Worm (Caenorhabditis elegans) whole organism, L4/young adult: Measurements from ENCODE around the gene fis-2.
"Not testable (repeated sequence)": the region's sequence is repeated elsewhere in the genome, so short reads cannot be mapped to it uniquely, and the experiment has no call there.

Source experiments
- W03F9.2 ChIP-seq: fragments of 150-350 bp; optimal IDR thresholded peaks from 2 replicates; lab custom pipeline; 2014; ENCODE audit warnings: missing biosample characterization, missing genetic modification characterization
- dao-5 ChIP-seq: sonication (generic microtip); optimal IDR thresholded peaks from 2 replicates; lab custom pipeline; 2016; ENCODE audit warnings: missing genotype, missing genetic modification characterization, moderate library complexity, missing compliant biosample characterization
- him-1 ChIP-seq: sonication (generic microtip); optimal IDR thresholded peaks from 2 replicates; lab custom pipeline; 2016; ENCODE audit warnings: missing genotype, missing genetic modification reagents, missing genetic modification characterization, missing compliant biosample characterization

fis-2 gene

DNA sequence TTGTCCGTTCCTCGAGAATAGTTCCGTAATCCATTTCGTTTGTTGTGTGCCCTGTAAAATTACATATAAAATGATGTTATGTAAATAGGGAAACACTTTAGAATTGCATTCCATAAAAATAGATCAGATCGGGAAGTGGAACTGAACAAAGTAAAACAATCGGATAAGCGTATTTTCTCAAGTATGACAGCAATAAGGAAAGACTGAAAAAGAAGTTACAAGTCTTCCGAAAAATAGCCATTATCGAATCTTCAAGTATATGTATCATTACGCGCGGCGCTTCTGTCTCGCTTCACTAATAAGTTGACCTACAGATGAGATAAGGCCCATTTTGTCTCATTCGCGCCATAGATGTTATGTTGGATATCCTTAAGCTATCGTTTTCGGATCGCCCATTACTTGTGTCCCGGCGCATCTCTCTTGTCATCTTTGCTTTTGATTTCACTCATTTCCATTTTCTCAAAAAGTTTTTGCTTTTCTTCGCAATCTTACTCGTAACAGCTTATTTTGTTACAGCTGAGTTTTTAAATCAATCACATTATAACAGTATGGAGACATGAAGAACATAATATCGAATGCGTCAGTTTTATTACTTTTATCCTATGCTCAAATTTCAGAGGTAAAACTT is at the start of gene fis-2, which contains the start of gene F13B9.2:
fis-2 (minus strand) TSS at position 51 of the 628 bp plus-strand sequence.
F13B9.2 (plus strand) TSS at position 515 of the 628 bp plus-strand sequence.
- TF ChIP-seq dao-5 (tag; lab: Kevin White, UChicago) (no peak), W03F9.2 (tag; lab: Kevin White, UChicago) (no peak), him-1 (tag; lab: Kevin White, UChicago) (no peak)

DNA sequence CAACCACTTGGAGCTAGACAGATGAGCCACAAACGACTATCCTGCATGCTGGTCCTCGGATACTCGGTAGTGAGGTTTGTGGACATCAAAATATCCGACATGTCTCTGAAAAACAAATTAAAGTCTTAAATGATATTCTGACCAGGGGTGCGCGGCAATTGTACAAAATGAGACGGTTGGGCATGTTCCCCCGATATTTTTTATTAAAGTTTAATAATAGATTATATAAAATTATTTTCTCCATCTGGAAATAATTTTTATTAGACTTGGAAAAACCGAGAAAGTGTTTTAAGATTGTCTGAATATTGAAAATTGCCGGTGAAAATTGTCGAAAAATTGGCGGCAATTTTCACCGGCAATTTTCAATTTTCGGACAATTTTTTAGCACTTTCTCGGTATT is 42.8 kb upstream of the fis-2 start, which contains the start of gene F55E10.4:
F55E10.4 (minus strand) TSS at position 101 of the 400 bp plus-strand sequence.
- TF ChIP-seq him-1 (tag; lab: Kevin White, UChicago) (no peak), W03F9.2 (tag; lab: Kevin White, UChicago) (no peak)

DNA sequence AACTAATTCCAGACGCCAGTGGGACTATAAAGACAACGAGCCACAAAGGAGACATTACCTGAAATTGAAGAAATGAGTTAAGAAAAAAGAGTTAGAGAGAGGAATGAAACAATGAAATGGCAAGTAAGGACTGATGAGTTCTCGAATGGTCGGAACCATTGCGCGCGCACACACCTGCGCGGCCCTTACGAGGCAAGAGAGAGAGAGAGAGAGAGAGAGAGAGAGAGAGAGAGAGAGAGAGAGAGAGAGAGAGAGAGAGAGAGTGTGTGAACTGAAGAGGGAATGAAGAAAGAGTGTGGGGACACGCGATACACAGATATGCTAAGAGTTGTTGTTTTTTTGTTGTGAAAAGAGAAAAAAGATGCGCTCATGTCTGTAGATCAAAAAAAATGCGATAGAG is 41.4 kb upstream of the fis-2 start, which contains the start of gene R09F10.8:
R09F10.8 (minus strand) TSS at position 58 of the 400 bp plus-strand sequence.
- no peak for TF ChIP-seq him-1 (tag; lab: Kevin White, UChicago)
- no peak for TF ChIP-seq dao-5 (tag; lab: Kevin White, UChicago)
- TF ChIP-seq W03F9.2 (tag; lab: Kevin White, UChicago): no peak

DNA sequence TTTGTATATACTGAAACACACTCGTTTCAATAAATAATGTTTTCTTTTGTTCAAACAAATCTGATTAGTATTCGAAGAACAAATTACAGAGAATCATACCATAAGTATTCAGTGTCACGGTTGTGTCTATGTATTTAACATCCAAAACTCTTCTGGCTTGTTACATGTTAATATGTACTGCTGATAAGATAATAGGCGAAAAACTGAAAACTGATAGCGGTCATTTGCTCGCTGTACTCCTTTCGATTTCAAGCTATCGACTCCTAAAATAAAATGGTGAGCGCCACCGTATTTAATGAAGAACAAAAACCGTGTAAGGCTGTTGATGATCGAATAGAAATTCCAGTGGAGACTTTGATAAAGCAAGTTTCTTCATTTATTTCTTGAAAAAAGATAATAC is 38.4 kb upstream of the fis-2 start, which contains the start of gene R09F10.1:
R09F10.1 (plus strand) TSS at position 222 of the 400 bp plus-strand sequence.
- TF ChIP-seq dao-5 (tag; lab: Kevin White, UChicago) (no peak), him-1 (tag; lab: Kevin White, UChicago) (no peak), W03F9.2 (tag; lab: Kevin White, UChicago) (no peak)

DNA sequence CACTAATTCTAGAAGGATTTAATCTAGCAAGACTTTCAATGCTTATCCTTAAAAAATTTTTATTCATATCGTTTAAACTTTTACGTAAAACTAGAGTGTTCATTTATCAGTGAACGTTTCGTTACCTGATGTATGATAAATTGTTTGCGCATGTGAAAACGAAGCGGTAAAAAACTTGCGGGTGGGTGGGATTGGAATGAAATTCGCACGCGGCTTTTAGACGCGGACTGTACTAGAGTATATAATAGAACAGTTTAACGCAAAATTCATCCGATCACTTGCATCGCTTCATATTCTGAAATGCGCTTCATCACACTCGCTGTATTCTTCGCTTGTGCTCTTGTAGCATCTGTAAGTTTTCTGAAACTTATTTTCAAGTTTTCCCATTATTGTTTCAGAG is 36.8 kb upstream of the fis-2 start, which contains the start of gene abu-9:
abu-9 (plus strand) TSS at position 301 of the 400 bp plus-strand sequence.
- TF ChIP-seq him-1, dao-5, W03F9.2 (tag; lab: Kevin White, UChicago): not testable (repeated sequence)

DNA sequence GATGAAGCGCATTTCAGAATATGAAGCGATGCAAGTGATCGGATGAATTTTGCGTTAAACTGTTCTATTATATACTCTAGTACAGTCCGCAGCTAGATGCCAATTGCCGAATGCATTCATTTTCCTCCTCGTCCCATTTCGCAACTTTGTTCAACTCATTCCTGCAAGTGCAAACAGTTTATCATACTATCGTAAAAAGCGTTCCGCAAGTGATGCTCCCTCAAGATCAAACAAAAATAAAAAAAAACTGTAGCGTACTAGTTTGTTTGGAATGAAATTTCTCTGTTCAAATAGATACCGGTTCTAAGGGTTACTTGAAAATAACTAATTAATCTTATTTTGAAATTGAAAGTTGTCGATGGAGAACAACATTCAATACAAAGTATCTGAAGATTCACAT is 35.9 kb upstream of the fis-2 start, which contains the start of gene pqn-57:
pqn-57 (minus strand) TSS at position 101 of the 400 bp plus-strand sequence.
- TF ChIP-seq W03F9.2 (tag; lab: Kevin White, UChicago) (no peak), dao-5 (tag; lab: Kevin White, UChicago) (no peak), him-1 (tag; lab: Kevin White, UChicago) (no peak)

DNA sequence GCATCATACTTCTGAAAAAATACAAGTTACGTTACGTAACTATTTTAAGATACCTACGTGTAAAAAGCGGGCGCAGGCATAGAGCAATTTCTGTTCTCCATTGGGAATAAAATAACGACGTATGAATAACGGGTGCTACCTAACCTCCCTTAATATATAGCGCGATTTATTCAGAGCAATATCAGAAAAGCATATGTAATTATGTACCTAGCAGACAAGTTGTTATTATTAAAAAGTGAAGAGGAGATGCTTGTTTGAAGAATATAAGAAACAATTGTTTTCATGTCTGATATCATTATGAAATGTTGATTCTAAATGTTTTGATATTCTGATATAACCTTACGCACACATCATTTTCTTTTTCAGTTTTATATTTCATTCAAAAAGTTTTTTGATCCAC is 33.9 kb upstream of the fis-2 start, which contains the start of gene srh-11:
srh-11 (minus strand) TSS at position 101 of the 400 bp plus-strand sequence.
- TF ChIP-seq dao-5 (tag; lab: Kevin White, UChicago) (no peak), him-1 (tag; lab: Kevin White, UChicago) (no peak), W03F9.2 (tag; lab: Kevin White, UChicago) (no peak)

DNA sequence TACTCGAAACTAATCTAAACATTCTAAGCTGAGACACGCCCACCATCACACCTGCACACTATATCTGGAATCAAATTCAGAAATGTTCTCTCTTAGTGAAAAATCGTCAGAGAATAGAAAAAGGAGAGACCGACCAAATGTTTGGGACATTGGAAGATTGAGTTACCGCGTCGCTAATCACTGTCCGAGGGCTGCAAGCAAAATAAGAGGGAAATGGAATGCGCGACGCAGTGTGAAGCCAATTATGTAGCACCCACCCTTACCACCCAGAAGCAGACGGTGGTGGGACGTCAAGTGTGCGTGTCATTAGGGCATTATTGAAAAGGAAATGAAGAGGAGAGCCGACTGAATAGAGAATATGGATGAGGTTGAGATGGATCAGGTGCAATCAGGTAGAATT is 26.6 kb upstream of the fis-2 start:
- TF ChIP-seq dao-5 (tag; lab: Kevin White, UChicago) (no peak), W03F9.2 (tag; lab: Kevin White, UChicago) (no peak), him-1 (tag; lab: Kevin White, UChicago) (no peak)

DNA sequence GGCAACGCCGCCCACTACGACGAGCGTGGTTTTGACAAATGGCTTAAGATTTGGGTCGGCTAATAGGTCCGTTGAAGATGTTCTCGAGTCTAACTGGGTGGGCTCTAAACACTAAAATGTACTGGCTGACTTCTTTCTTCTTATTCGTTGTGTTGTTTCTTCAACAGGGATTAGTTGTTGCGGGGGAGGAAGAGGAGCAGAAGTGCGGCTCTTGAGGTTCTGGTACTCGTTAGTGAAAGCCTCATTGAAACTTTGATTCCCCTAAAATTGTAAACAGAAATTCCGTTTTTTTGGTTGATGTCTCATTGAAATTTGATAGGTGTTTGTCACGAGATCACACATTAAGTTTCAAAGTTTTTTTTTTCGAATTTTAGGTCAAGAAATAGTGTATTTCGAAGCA is 25.7 kb upstream of the fis-2 start:
- no peak for TF ChIP-seq W03F9.2 (tag; lab: Kevin White, UChicago)
- no peak for TF ChIP-seq him-1 (tag; lab: Kevin White, UChicago)
- TF ChIP-seq dao-5 (tag; lab: Kevin White, UChicago): no peak

DNA sequence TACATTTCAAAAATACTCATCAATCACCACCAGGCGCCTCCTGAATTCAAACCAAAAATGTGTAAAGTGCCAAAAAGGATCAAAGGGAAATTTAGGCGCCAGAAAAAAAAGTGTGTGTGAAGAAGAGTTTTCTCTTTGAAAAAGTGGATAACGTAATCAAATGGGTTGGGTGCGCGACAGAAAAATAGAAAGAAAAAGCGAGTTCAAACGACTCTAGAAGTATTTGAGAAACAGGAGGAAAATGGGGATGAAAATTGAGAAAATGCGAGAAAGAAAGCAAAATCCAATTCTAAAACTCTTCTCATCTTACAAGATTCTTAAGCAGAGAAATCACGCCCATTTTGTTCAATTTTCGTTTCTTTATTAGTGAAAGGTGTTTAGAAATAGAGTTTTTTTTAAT is 23.5 kb upstream of the fis-2 start:
- TF ChIP-seq dao-5 (tag; lab: Kevin White, UChicago) (no peak), him-1 (tag; lab: Kevin White, UChicago) (no peak), W03F9.2 (tag; lab: Kevin White, UChicago) (no peak)

DNA sequence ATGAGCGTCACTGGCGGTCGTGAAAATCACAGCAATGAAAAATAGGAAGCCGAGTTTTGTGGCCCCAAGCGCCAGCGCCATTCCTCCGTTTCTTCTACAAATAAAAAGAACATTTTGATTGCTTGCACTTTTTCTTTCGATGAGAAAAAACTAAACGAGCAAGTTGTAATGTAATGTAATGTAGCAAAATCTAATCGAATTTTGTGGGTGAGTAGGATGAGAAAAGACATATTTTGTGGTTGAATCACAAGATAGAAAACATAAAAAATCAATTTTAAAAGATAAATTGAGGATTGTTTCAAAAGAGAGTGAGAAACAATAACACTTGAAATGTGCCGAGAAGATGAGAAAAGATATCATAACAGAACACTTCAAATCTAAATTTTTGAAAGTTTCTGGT is 22.6 kb upstream of the fis-2 start, which contains the start of gene R09F10.5:
R09F10.5 (minus strand) TSS at position 101 of the 400 bp plus-strand sequence.
- no peak for TF ChIP-seq him-1 (tag; lab: Kevin White, UChicago)
- TF ChIP-seq dao-5 (tag; lab: Kevin White, UChicago): no peak
- no peak for TF ChIP-seq W03F9.2 (tag; lab: Kevin White, UChicago)

DNA sequence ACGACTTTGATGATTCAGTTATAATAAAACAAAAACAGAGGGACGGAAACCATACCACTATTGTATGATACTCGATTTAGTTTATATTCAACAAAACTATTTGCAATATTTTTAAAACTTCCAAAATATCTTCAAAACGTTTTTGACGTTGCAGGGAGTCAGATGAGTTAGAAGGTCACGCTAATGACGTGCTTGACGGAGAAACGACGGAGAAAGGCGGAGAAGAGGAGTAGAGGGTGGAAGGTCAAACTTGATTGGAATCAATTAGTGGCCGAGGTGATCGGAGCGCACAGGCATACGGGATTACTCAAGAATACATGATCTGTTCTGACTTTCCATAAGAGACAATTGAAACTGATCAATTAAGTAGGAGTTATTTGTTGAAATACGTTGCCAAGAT is 17.8 kb upstream of the fis-2 start:
- TF ChIP-seq W03F9.2 (tag; lab: Kevin White, UChicago) (no peak), dao-5 (tag; lab: Kevin White, UChicago) (no peak), him-1 (tag; lab: Kevin White, UChicago) (no peak)

DNA sequence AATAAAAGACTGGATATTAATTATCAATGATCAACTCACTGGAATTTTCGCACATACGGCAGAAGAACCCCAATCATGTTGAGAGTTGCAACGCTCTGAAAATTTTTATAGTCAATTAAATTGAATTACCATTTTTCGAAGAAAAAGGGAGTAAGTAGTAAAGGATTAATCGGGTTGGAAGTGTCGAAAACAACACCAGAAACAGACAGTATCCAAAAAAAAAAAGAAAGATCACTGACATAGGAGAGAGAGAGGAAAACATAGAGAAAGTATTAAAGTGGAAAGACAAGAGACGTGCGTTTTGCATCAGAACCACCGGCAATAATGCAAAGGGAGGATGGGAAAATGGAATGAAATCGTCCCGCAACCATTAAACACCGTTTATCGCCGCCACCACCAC is 17.3 kb upstream of the fis-2 start, which contains the start of gene inx-5:
inx-5 (minus strand) TSS at position 101 of the 400 bp plus-strand sequence.
- TF ChIP-seq dao-5 (tag; lab: Kevin White, UChicago): no peak
- no peak for TF ChIP-seq him-1 (tag; lab: Kevin White, UChicago)
- TF ChIP-seq W03F9.2 (tag; lab: Kevin White, UChicago): no peak
